Worm (Caenorhabditis elegans) whole organism, L1 larva: ENCODE data around the gene lron-1.
A peak's percentile ranks its signal among the peaks of the same experiment; 100 is the strongest.

Experiments used
- C04F5.9 ChIP-seq: sonication (generic microtip); optimal IDR thresholded peaks from 2 replicates; lab custom pipeline; 2016; ENCODE audit warnings: missing genetic modification characterization, missing compliant biosample characterization
- C34B4.2 ChIP-seq: sonication (generic microtip); optimal IDR thresholded peaks from 2 replicates; lab custom pipeline; 2017; ENCODE audit warnings: mild to moderate bottlenecking, missing genetic modification characterization, missing compliant biosample characterization
- F16B12.6 ChIP-seq: fragments of 150-350 bp; optimal IDR thresholded peaks from 2 replicates; lab custom pipeline; 2014; ENCODE audit warnings: missing biosample characterization, missing genetic modification characterization
- Y116A8C.19 ChIP-seq: sonication (generic microtip); optimal IDR thresholded peaks from 2 replicates; lab custom pipeline; 2016; ENCODE audit warnings: missing compliant biosample characterization, missing genetic modification characterization, borderline replicate concordance
- alr-1 ChIP-seq: fragments of 200-800 bp; sonication (Bioruptor generic); optimal IDR thresholded peaks from 2 replicates; lab custom pipeline; 2018; ENCODE audit warnings: borderline replicate concordance, mild to moderate bottlenecking, missing genetic modification characterization, missing compliant biosample characterization
- blmp-1 ChIP-seq: fragments of 150-350 bp; optimal IDR thresholded peaks from 2 replicates; lab custom pipeline; 2014; ENCODE audit warnings: missing biosample characterization, missing genetic modification characterization
- ceh-63 ChIP-seq: fragments of 200-800 bp; sonication (Bioruptor generic); optimal IDR thresholded peaks from 2 replicates; lab custom pipeline; 2018; ENCODE audit warnings: mild to moderate bottlenecking, missing genetic modification characterization, missing compliant biosample characterization
- ceh-82 ChIP-seq, 3 experiments: fragments of 150-350 bp in 1 of 3; sonication (generic microtip) in 2 of 3; optimal IDR thresholded peaks; 2 replicates each; lab custom pipeline; 2014 to 2017; ENCODE audit warnings: missing biosample characterization in 3 of 3, missing genetic modification characterization in 3 of 3
- ceh-90 ChIP-seq: sonication (generic microtip); optimal IDR thresholded peaks from 2 replicates; lab custom pipeline; 2016; ENCODE audit warnings: missing genetic modification characterization, missing compliant biosample characterization
- dpl-1 ChIP-seq, 3 experiments: fragments of 150-350 bp in 2 of 3; sonication (generic microtip) in 1 of 3; optimal IDR thresholded peaks; 2 replicates each; lab custom pipeline; 2014 to 2017; ENCODE audit warnings: missing biosample characterization in 3 of 3, missing genetic modification characterization in 3 of 3, missing genetic modification reagents in 3 of 3
- dsc-1 ChIP-seq: sonication (generic microtip); optimal IDR thresholded peaks from 2 replicates; lab custom pipeline; 2016; ENCODE audit warnings: mild to moderate bottlenecking, missing genetic modification characterization, missing compliant biosample characterization
- efl-1 ChIP-seq, 4 experiments: fragments of 150-350 bp; optimal IDR thresholded peaks in 3 of 4; peaks in 1 of 4; 1 replicate in 1 of 4; 2 replicates in 3 of 4; lab custom pipeline; 2014; ENCODE audit warnings: missing biosample characterization in 2 of 4, missing genetic modification characterization in 2 of 4, missing genetic modification reagents in 2 of 4
- efl-3 ChIP-seq: fragments of 200-800 bp; sonication (Bioruptor generic); optimal IDR thresholded peaks from 2 replicates; lab custom pipeline; 2018; ENCODE audit warnings: mild to moderate bottlenecking, missing genetic modification characterization, missing compliant biosample characterization
- egl-13 ChIP-seq: sonication (generic microtip); optimal IDR thresholded peaks from 2 replicates; lab custom pipeline; 2016; ENCODE audit warnings: missing genotype, missing genetic modification reagents, missing genetic modification characterization, missing compliant biosample characterization
- egl-27 ChIP-seq, 2 experiments: fragments of 150-350 bp in 1 of 2; sonication (generic microtip); optimal IDR thresholded peaks; 3 replicates each; lab custom pipeline; 2017 to 2018; ENCODE audit warnings: missing biosample characterization in 2 of 2, missing genetic modification characterization in 2 of 2, missing genetic modification reagents in 2 of 2
- ets-5 ChIP-seq: fragments of 200-800 bp; sonication (Bioruptor generic); IDR thresholded peaks from 2 replicates; pipeline ENCODE4 v1.3.6; 2022; ENCODE audit warnings: missing genetic modification characterization, missing compliant biosample characterization
- fkh-4 ChIP-seq: sonication (generic microtip); optimal IDR thresholded peaks from 2 replicates; lab custom pipeline; 2016; ENCODE audit warnings: missing compliant biosample characterization, missing genetic modification characterization, borderline replicate concordance
- fkh-8 ChIP-seq: sonication (generic microtip); optimal IDR thresholded peaks from 2 replicates; lab custom pipeline; 2016; ENCODE audit warnings: mild to moderate bottlenecking, missing genetic modification characterization, missing compliant biosample characterization
- grh-1 ChIP-seq: fragments of 200-800 bp; sonication (Bioruptor generic); IDR thresholded peaks from 2 replicates; pipeline ENCODE4 v1.3.6; 2022; ENCODE audit warnings: missing genetic modification reagents, missing genetic modification characterization, missing compliant biosample characterization
- hlh-17 ChIP-seq: fragments of 200-800 bp; sonication (Bioruptor generic); optimal IDR thresholded peaks from 2 replicates; lab custom pipeline; 2018; ENCODE audit warnings: missing genetic modification characterization, mild to moderate bottlenecking, missing compliant biosample characterization, moderate library complexity, borderline replicate concordance
- hpl-2 ChIP-seq: fragments of 150-350 bp; optimal IDR thresholded peaks from 2 replicates; lab custom pipeline; 2014; ENCODE audit warnings: missing biosample characterization, missing genetic modification reagents, missing genetic modification characterization
- isw-1 ChIP-seq: fragments of 200-800 bp; sonication (Bioruptor generic); IDR thresholded peaks from 2 replicates; pipeline ENCODE4 v1.3.6; 2022; ENCODE audit warnings: missing genetic modification characterization, missing compliant biosample characterization
- jun-1 ChIP-seq: fragments of 150-350 bp; optimal IDR thresholded peaks from 2 replicates; lab custom pipeline; 2014; ENCODE audit warnings: missing biosample characterization, missing genetic modification reagents, missing genetic modification characterization
- lin-13 ChIP-seq: fragments of 150-350 bp; optimal IDR thresholded peaks from 2 replicates; lab custom pipeline; 2014; ENCODE audit warnings: missing biosample characterization, missing genetic modification reagents, missing genetic modification characterization
- lin-14 ChIP-seq: fragments of 200-800 bp; sonication (Bioruptor generic); optimal IDR thresholded peaks from 2 replicates; lab custom pipeline; 2018; ENCODE audit warnings: mild to moderate bottlenecking, missing genetic modification characterization, moderate library complexity, missing compliant biosample characterization
- lin-35 ChIP-seq, 2 experiments: fragments of 150-350 bp; optimal IDR thresholded peaks; 2 replicates each; lab custom pipeline; 2014; ENCODE audit warnings: missing biosample characterization in 2 of 2, missing genetic modification characterization in 2 of 2, missing genetic modification reagents in 2 of 2
- mef-2 ChIP-seq: fragments of 150-350 bp; optimal IDR thresholded peaks from 2 replicates; lab custom pipeline; 2014; ENCODE audit warnings: missing biosample characterization, missing genetic modification characterization
- nhr-11 ChIP-seq: fragments of 150-350 bp; optimal IDR thresholded peaks from 2 replicates; lab custom pipeline; 2014; ENCODE audit warnings: missing biosample characterization, missing genetic modification characterization
- nhr-19 ChIP-seq: fragments of 200-800 bp; sonication (Bioruptor generic); conservative IDR thresholded peaks from 2 replicates; pipeline ENCODE4 v1.3.6; 2022; ENCODE audit warnings: missing genetic modification characterization, missing compliant biosample characterization
- nhr-20 ChIP-seq: sonication (generic microtip); optimal IDR thresholded peaks from 2 replicates; lab custom pipeline; 2016; ENCODE audit warnings: mild to moderate bottlenecking, missing genetic modification characterization, missing compliant biosample characterization
- nhr-237 ChIP-seq: fragments of 150-350 bp; optimal IDR thresholded peaks from 2 replicates; lab custom pipeline; 2014; ENCODE audit warnings: missing biosample characterization, missing genetic modification characterization
- nhr-76 ChIP-seq: sonication (generic microtip); optimal IDR thresholded peaks from 2 replicates; lab custom pipeline; 2017; ENCODE audit warnings: missing biosample characterization, missing genetic modification characterization
- nhr-84 ChIP-seq: sonication (generic microtip); optimal IDR thresholded peaks from 2 replicates; lab custom pipeline; 2017; ENCODE audit warnings: missing biosample characterization, missing genetic modification characterization
- pag-3 ChIP-seq: sonication (generic microtip); optimal IDR thresholded peaks from 2 replicates; lab custom pipeline; 2017; ENCODE audit warnings: missing genetic modification characterization, mild to moderate bottlenecking, missing compliant biosample characterization, antibody characterized with exemption, borderline replicate concordance; ENCODE audit not compliant: insufficient read depth
- rnt-1 ChIP-seq: sonication (generic microtip); optimal IDR thresholded peaks from 2 replicates; lab custom pipeline; 2016; ENCODE audit warnings: mild to moderate bottlenecking, missing genetic modification characterization, moderate library complexity, missing compliant biosample characterization
- skn-1 ChIP-seq: fragments of 150-350 bp; optimal IDR thresholded peaks from 2 replicates; lab custom pipeline; 2014; ENCODE audit warnings: missing biosample characterization, missing genetic modification characterization
- snpc-4 ChIP-seq: fragments of 150-350 bp; optimal IDR thresholded peaks from 2 replicates; lab custom pipeline; 2014; ENCODE audit warnings: missing biosample characterization, missing genetic modification characterization
- sup-37 ChIP-seq: fragments of 200-800 bp; sonication (Bioruptor generic); optimal IDR thresholded peaks from 2 replicates; lab custom pipeline; 2018; ENCODE audit warnings: mild to moderate bottlenecking, missing genetic modification characterization, missing compliant biosample characterization
- swsn-7 ChIP-seq: sonication (generic microtip); optimal IDR thresholded peaks from 2 replicates; lab custom pipeline; 2016; ENCODE audit warnings: missing genetic modification characterization, missing compliant biosample characterization
- tlp-1 ChIP-seq: fragments of 150-350 bp; optimal IDR thresholded peaks from 2 replicates; lab custom pipeline; 2014; ENCODE audit warnings: missing biosample characterization, missing genetic modification characterization
- unc-62 ChIP-seq: fragments of 150-350 bp; optimal IDR thresholded peaks from 2 replicates; lab custom pipeline; 2014; ENCODE audit warnings: missing biosample characterization, missing genetic modification reagents, missing genetic modification characterization
- unc-98 ChIP-seq: fragments of 200-800 bp; sonication (Bioruptor generic); IDR thresholded peaks from 2 replicates; pipeline ENCODE4 v1.3.6; 2022; ENCODE audit warnings: missing genetic modification characterization, missing compliant biosample characterization
- vab-15 ChIP-seq: sonication (generic microtip); optimal IDR thresholded peaks from 2 replicates; lab custom pipeline; 2017; ENCODE audit warnings: missing genotype, mild to moderate bottlenecking, missing genetic modification characterization, missing compliant biosample characterization
- ztf-11 ChIP-seq, 2 experiments: sonication (generic microtip); optimal IDR thresholded peaks; 2 replicates each; lab custom pipeline; 2016 to 2017; ENCODE audit warnings: missing genetic modification characterization in 2 of 2, missing biosample characterization in 1 of 2, missing compliant biosample characterization in 1 of 2

lron-1 gene

ce11 chrX:14559084-14559483 is 13.4 kb upstream of the lron-1 start:
- peak; percentile 36 for TF ChIP-seq skn-1 (tag; lab: Kevin White, UChicago)
- peak; percentile 72 for TF ChIP-seq blmp-1 (tag; lab: Kevin White, UChicago)
- TF ChIP-seq ceh-82 (tag; optimal IDR thresholded peaks at IDR 0.05; lab: Kevin White, UChicago): peak in 1 of 3 experiments; percentile 26
- no peak for TF ChIP-seq ets-5

ce11 chrX:14559519-14560296 is 12.8 kb upstream of the lron-1 start:
- peak; percentile 66 for TF ChIP-seq rnt-1 (tag; lab: Kevin White, UChicago)
- TF ChIP-seq unc-98 (GFP tag; lab: Robert Waterston, UW): 0 out of 2 replicates have a peak, but pooled peaks have one; percentile 20
- TF ChIP-seq egl-27 (tag; optimal IDR thresholded peaks at IDR 0.05; lab: Kevin White, UChicago): peak in 1 of 2 experiments; percentile 5
- TF ChIP-seq F16B12.6: no peak
- peak; percentile 10; the same call in 1 of the 2 replicates for TF ChIP-seq nhr-19 (GFP tag; lab: Robert Waterston, UW)
- TF ChIP-seq efl-1 (optimal IDR thresholded peaks at IDR 0.05; lab: Kevin White, UChicago): no peak
- peak; percentile 3 to 93 for TF ChIP-seq efl-1 (GFP tag; optimal IDR thresholded peaks at IDR 0.05 in 1 of 2; lab: Kevin White, UChicago)
- no peak for TF ChIP-seq ztf-11 (tag; optimal IDR thresholded peaks at IDR 0.05; lab: Kevin White, UChicago)
- no peak for TF ChIP-seq alr-1 (tag; lab: Kevin White, UChicago)
- 0 out of 2 replicates have a peak, but pooled peaks have one; percentile 15 for TF ChIP-seq grh-1 (GFP tag; lab: Robert Waterston, UW)

ce11 chrX:14560297-14560680 is 12.2 kb upstream of the lron-1 start:
- peak; percentile 55 to 78 (median 68) for TF ChIP-seq ceh-82 (tag; optimal IDR thresholded peaks at IDR 0.05; lab: Kevin White, UChicago)
- peak; percentile 0 for TF ChIP-seq vab-15
- TF ChIP-seq tlp-1 (tag; lab: Kevin White, UChicago): no peak
- peak; percentile 40 to 74 for TF ChIP-seq lin-35 (GFP tag; optimal IDR thresholded peaks at IDR 0.05; lab: Kevin White, UChicago)
- no peak for TF ChIP-seq hpl-2 (GFP tag; lab: Kevin White, UChicago)
- no peak for TF ChIP-seq snpc-4
- no peak for TF ChIP-seq lin-13 (GFP tag; lab: Kevin White, UChicago)
- TF ChIP-seq lin-14 (GFP tag; lab: Kevin White, UChicago): peak; percentile 98
- TF ChIP-seq mef-2 (tag; lab: Kevin White, UChicago): peak; percentile 83
- no peak for TF ChIP-seq pag-3 (tag; lab: Kevin White, UChicago)
- TF ChIP-seq jun-1 (tag; lab: Kevin White, UChicago): peak; percentile 93
- TF ChIP-seq skn-1 (tag; lab: Kevin White, UChicago): peak; percentile 35
- TF ChIP-seq nhr-84 (tag; lab: Kevin White, UChicago): no peak
- peak; percentile 28 to 40 (median 36) for TF ChIP-seq dpl-1 (GFP tag; optimal IDR thresholded peaks at IDR 0.05; lab: Kevin White, UChicago)
- TF ChIP-seq egl-13: peak; percentile 95
- peak; percentile 49 for TF ChIP-seq sup-37
- no peak for TF ChIP-seq C34B4.2 (tag; lab: Kevin White, UChicago)
- peak; percentile 96 for TF ChIP-seq fkh-8 (tag; lab: Kevin White, UChicago)
- no peak for TF ChIP-seq dsc-1 (tag; lab: Kevin White, UChicago)
- TF ChIP-seq F16B12.6: no peak
- TF ChIP-seq blmp-1 (tag; lab: Kevin White, UChicago): peak; percentile 99
- peak; percentile 96 to 99 for TF ChIP-seq egl-27 (tag; optimal IDR thresholded peaks at IDR 0.05; lab: Kevin White, UChicago)
- TF ChIP-seq isw-1 (GFP tag; lab: Robert Waterston, UW): peak; percentile 65
- TF ChIP-seq unc-62: no peak
- no peak for TF ChIP-seq fkh-4
- no peak for TF ChIP-seq Y116A8C.19 (tag; lab: Kevin White, UChicago)
- TF ChIP-seq nhr-237 (tag; lab: Kevin White, UChicago): peak; percentile 87
- no peak for TF ChIP-seq C04F5.9 (tag; lab: Kevin White, UChicago)
- no peak for TF ChIP-seq hlh-17 (GFP tag; lab: Kevin White, UChicago)
- no peak for TF ChIP-seq efl-3
- no peak for TF ChIP-seq ceh-63
- TF ChIP-seq swsn-7: peak; percentile 85
- TF ChIP-seq efl-1 (optimal IDR thresholded peaks at IDR 0.05; lab: Kevin White, UChicago): peak; percentile 27 to 44
- TF ChIP-seq efl-1 (GFP tag; optimal IDR thresholded peaks at IDR 0.05 in 1 of 2; lab: Kevin White, UChicago): no peak
- TF ChIP-seq ceh-90 (tag; lab: Kevin White, UChicago): no peak
- peak; percentile 98 for TF ChIP-seq nhr-20 (tag; lab: Kevin White, UChicago)
- TF ChIP-seq nhr-76: no peak
- TF ChIP-seq nhr-11: peak; percentile 58
